Fruit fly (Drosophila melanogaster) whole organism, embryonic: Measurements from ENCODE around the gene CG14367.

Source experiments
- CG10147 ChIP-seq: fragments of 200-800 bp; sonication (Bioruptor generic); optimal IDR thresholded peaks from 2 replicates; lab custom pipeline; 2019; ENCODE audit warnings: missing biosample characterization, mild to moderate bottlenecking, missing genetic modification characterization, moderate library complexity
- CG10462 ChIP-seq: fragments of 200-800 bp; sonication (Bioruptor generic); optimal IDR thresholded peaks from 2 replicates; lab custom pipeline; 2016; ENCODE audit warnings: missing biosample characterization, missing genetic modification characterization
- CG12071 ChIP-seq: fragments of 200-800 bp; sonication (Bioruptor generic); optimal IDR thresholded peaks from 3 replicates; lab custom pipeline; 2018; ENCODE audit warnings: missing biosample characterization, mild to moderate bottlenecking, missing genetic modification characterization
- CG15269 ChIP-seq: fragments of 200-800 bp; sonication (Bioruptor generic); optimal IDR thresholded peaks from 2 replicates; lab custom pipeline; 2018; ENCODE audit warnings: missing biosample characterization, mild to moderate bottlenecking, missing genetic modification characterization, moderate library complexity
- CG15479 ChIP-seq: fragments of 200-800 bp; sonication (Bioruptor generic); optimal IDR thresholded peaks from 3 replicates; lab custom pipeline; 2019; ENCODE audit warnings: missing biosample characterization, mild to moderate bottlenecking, missing genetic modification characterization, moderate library complexity
- CG15601 ChIP-seq: fragments of 200-800 bp; sonication (Bioruptor generic); optimal IDR thresholded peaks from 3 replicates; lab custom pipeline; 2019; ENCODE audit warnings: missing biosample characterization, mild to moderate bottlenecking, missing genetic modification characterization, moderate library complexity
- CG17359 ChIP-seq: fragments of 200-800 bp; sonication (Bioruptor generic); optimal IDR thresholded peaks from 3 replicates; lab custom pipeline; 2018; ENCODE audit warnings: missing biosample characterization, mild to moderate bottlenecking, missing genetic modification characterization, moderate library complexity
- CG17361 ChIP-seq: fragments of 200-800 bp; sonication (Bioruptor generic); IDR thresholded peaks from 3 replicates; pipeline ENCODE4 v1.3.6; 2022; ENCODE audit warnings: missing biosample characterization, missing genetic modification characterization
- CG17568 ChIP-seq: fragments of 200-800 bp; sonication (Bioruptor generic); optimal IDR thresholded peaks from 2 replicates; lab custom pipeline; 2018; ENCODE audit warnings: missing biosample characterization, mild to moderate bottlenecking, missing genetic modification characterization, moderate library complexity
- CG2116 ChIP-seq: fragments of 200-800 bp; sonication (Bioruptor generic); optimal IDR thresholded peaks from 3 replicates; lab custom pipeline; 2018; ENCODE audit warnings: missing biosample characterization, mild to moderate bottlenecking, missing genetic modification characterization
- CG2202 ChIP-seq: fragments of 200-800 bp; sonication (Bioruptor generic); optimal IDR thresholded peaks from 2 replicates; lab custom pipeline; 2018; ENCODE audit warnings: missing biosample characterization, mild to moderate bottlenecking, missing genetic modification characterization
- CG34376 ChIP-seq: fragments of 200-800 bp; sonication (Bioruptor generic); optimal IDR thresholded peaks from 2 replicates; lab custom pipeline; 2018; ENCODE audit warnings: missing biosample characterization, mild to moderate bottlenecking, missing genetic modification characterization
- CG3838 ChIP-seq: fragments of 200-800 bp; sonication (Bioruptor generic); optimal IDR thresholded peaks from 3 replicates; lab custom pipeline; 2016; ENCODE audit warnings: missing biosample characterization, missing genetic modification characterization
- CG5180 ChIP-seq: fragments of 200-800 bp; sonication (Bioruptor generic); optimal IDR thresholded peaks from 3 replicates; lab custom pipeline; 2017; ENCODE audit warnings: missing biosample characterization, missing genetic modification characterization, mild to moderate bottlenecking, moderate library complexity, missing genetic modification reagents
- CG5245 ChIP-seq: fragments of 200-800 bp; sonication (Bioruptor generic); optimal IDR thresholded peaks from 3 replicates; lab custom pipeline; 2016; ENCODE audit warnings: missing biosample characterization, missing genetic modification characterization
- CG6854 ChIP-seq: fragments of 200-800 bp; sonication (Bioruptor generic); optimal IDR thresholded peaks from 3 replicates; lab custom pipeline; 2017; ENCODE audit warnings: missing biosample characterization, mild to moderate bottlenecking, missing genetic modification characterization
- CG7357 ChIP-seq: fragments of 200-800 bp; sonication (Bioruptor generic); IDR thresholded peaks from 3 replicates; pipeline ENCODE4 v1.3.6; 2022; ENCODE audit warnings: missing biosample characterization, missing genetic modification characterization
- CG7556 ChIP-seq: fragments of 200-800 bp; sonication (Bioruptor generic); optimal IDR thresholded peaks from 2 replicates; lab custom pipeline; 2017; ENCODE audit warnings: missing biosample characterization, mild to moderate bottlenecking, missing genetic modification characterization
- CG8765 ChIP-seq: fragments of 200-800 bp; sonication (Bioruptor generic); IDR thresholded peaks from 2 replicates; pipeline ENCODE4 v1.3.6; 2022; ENCODE audit warnings: missing biosample characterization, missing genetic modification characterization
- CG8944 ChIP-seq: fragments of 200-800 bp; sonication (Bioruptor generic); optimal IDR thresholded peaks from 3 replicates; lab custom pipeline; 2016; ENCODE audit warnings: missing biosample characterization, missing genetic modification characterization
- CkIIα-i1 ChIP-seq: fragments of 200-800 bp; sonication (Bioruptor generic); IDR thresholded peaks from 2 replicates; pipeline ENCODE4 v1.3.6; 2022; ENCODE audit warnings: missing biosample characterization, missing genetic modification characterization
- Dad ChIP-seq: fragments of 200-800 bp; sonication (Bioruptor generic); optimal IDR thresholded peaks from 3 replicates; lab custom pipeline; 2016; ENCODE audit warnings: missing biosample characterization, missing genetic modification characterization
- Doc3 ChIP-seq: fragments of 200-800 bp; sonication (Bioruptor generic); IDR thresholded peaks from 3 replicates; pipeline ENCODE4 v1.3.6; 2022; ENCODE audit warnings: missing biosample characterization, missing genetic modification characterization; ENCODE audit not compliant: partially characterized antibody
- H15 ChIP-seq: fragments of 200-800 bp; sonication (Bioruptor generic); IDR thresholded peaks from 3 replicates; pipeline ENCODE4 v1.3.6; 2022; ENCODE audit warnings: missing biosample characterization, missing genetic modification characterization
- HLH3B ChIP-seq: fragments of 200-800 bp; sonication (Bioruptor generic); IDR thresholded peaks from 2 replicates; pipeline ENCODE4 v1.3.6; 2022; ENCODE audit warnings: missing biosample characterization, missing genetic modification characterization
- Hey ChIP-seq: fragments of 200-800 bp; sonication (Bioruptor generic); optimal IDR thresholded peaks from 3 replicates; lab custom pipeline; 2018; ENCODE audit warnings: missing biosample characterization, mild to moderate bottlenecking, missing genetic modification characterization
- Poxn ChIP-seq: fragments of 200-800 bp; sonication (Bioruptor generic); IDR thresholded peaks from 2 replicates; pipeline ENCODE4 v1.3.6; 2022; ENCODE audit warnings: missing biosample characterization, missing genetic modification characterization
- Ssrp ChIP-seq: fragments of 200-800 bp; sonication (Bioruptor generic); optimal IDR thresholded peaks from 2 replicates; lab custom pipeline; 2018; ENCODE audit warnings: missing biosample characterization, mild to moderate bottlenecking, missing genetic modification characterization, moderate library complexity
- Trl ChIP-seq, 3 experiments: fragments of >200 bp in 2 of 3; fragments of 200-800 bp in 1 of 3; sonication (Bioruptor generic) in 1 of 3; optimal IDR thresholded peaks; 2 replicates in 1 of 3; 3 replicates in 2 of 3; lab custom pipeline; 2016 to 2017; ENCODE audit warnings: missing biosample characterization in 1 of 3, missing genetic modification characterization in 1 of 3
- Xrp1 ChIP-seq: fragments of 200-800 bp; sonication (Bioruptor generic); IDR thresholded peaks from 2 replicates; pipeline ENCODE4 v1.3.6; 2022; ENCODE audit warnings: missing biosample characterization, missing genetic modification characterization
- ara ChIP-seq: fragments of 200-800 bp; sonication (Bioruptor generic); IDR thresholded peaks from 2 replicates; pipeline ENCODE4 v1.3.6; 2022; ENCODE audit warnings: missing biosample characterization, missing genetic modification characterization
- ase ChIP-seq: fragments of 200-800 bp; sonication (Bioruptor generic); IDR thresholded peaks from 3 replicates; pipeline ENCODE4 v1.3.6; 2022; ENCODE audit warnings: missing biosample characterization, missing genetic modification characterization
- danr ChIP-seq: fragments of 200-800 bp; sonication (Bioruptor generic); IDR thresholded peaks from 2 replicates; pipeline ENCODE4 v1.3.6; 2022; ENCODE audit warnings: missing biosample characterization, missing genetic modification characterization
- disco-r ChIP-seq: fragments of 200-800 bp; sonication (Bioruptor generic); optimal IDR thresholded peaks from 2 replicates; lab custom pipeline; 2016; ENCODE audit warnings: missing biosample characterization, missing genetic modification characterization
- dm ChIP-seq: fragments of 200-800 bp; sonication (Bioruptor generic); optimal IDR thresholded peaks from 3 replicates; lab custom pipeline; 2016; ENCODE audit warnings: missing biosample characterization, missing genetic modification characterization
- fd96Cb ChIP-seq: fragments of 200-800 bp; sonication (Bioruptor generic); optimal IDR thresholded peaks from 2 replicates; lab custom pipeline; 2018; ENCODE audit warnings: missing biosample characterization, mild to moderate bottlenecking, missing genetic modification characterization, moderate library complexity
- fru ChIP-seq: fragments of >200 bp; optimal IDR thresholded peaks from 2 replicates; lab custom pipeline; 2017
- hb ChIP-seq: fragments of 200-800 bp; sonication (Bioruptor generic); IDR thresholded peaks from 3 replicates; pipeline ENCODE4 v1.3.6; 2022; ENCODE audit warnings: missing biosample characterization, missing genetic modification characterization; ENCODE audit not compliant: partially characterized antibody
- lilli ChIP-seq: fragments of 200-800 bp; sonication (Bioruptor generic); optimal IDR thresholded peaks from 3 replicates; lab custom pipeline; 2016; ENCODE audit warnings: missing biosample characterization, missing genetic modification characterization
- lola ChIP-seq, 3 experiments: fragments of >200 bp in 2 of 3; fragments of 200-800 bp in 1 of 3; sonication (Bioruptor generic) in 1 of 3; optimal IDR thresholded peaks; 2 replicates each; lab custom pipeline; 2017 to 2019; ENCODE audit warnings: missing biosample characterization in 3 of 3, missing genetic modification characterization in 3 of 3, mild to moderate bottlenecking in 1 of 3, moderate library complexity in 1 of 3
- mam ChIP-seq: fragments of 200-800 bp; sonication (Bioruptor generic); optimal IDR thresholded peaks from 3 replicates; lab custom pipeline; 2016; ENCODE audit warnings: missing biosample characterization, missing genetic modification characterization
- mld ChIP-seq: fragments of 200-800 bp; sonication (Bioruptor generic); IDR thresholded peaks from 3 replicates; pipeline ENCODE4 v1.3.6; 2022; ENCODE audit warnings: missing biosample characterization, missing genetic modification characterization; ENCODE audit not compliant: partially characterized antibody
- oc ChIP-seq: fragments of 200-800 bp; sonication (Bioruptor generic); optimal IDR thresholded peaks from 2 replicates; lab custom pipeline; 2018; ENCODE audit warnings: missing biosample characterization, mild to moderate bottlenecking, missing genetic modification characterization, moderate library complexity
- otp ChIP-seq: fragments of 200-800 bp; sonication (Bioruptor generic); IDR thresholded peaks from 3 replicates; pipeline ENCODE4, ENCODE4 v1.3.6; 2022; ENCODE audit warnings: missing biosample characterization, missing genetic modification characterization
- slou ChIP-seq: fragments of 200-800 bp; sonication (Bioruptor generic); optimal IDR thresholded peaks from 3 replicates; lab custom pipeline; 2016; ENCODE audit warnings: missing biosample characterization, missing genetic modification characterization
- tna ChIP-seq: fragments of 200-800 bp; sonication (Bioruptor generic); IDR thresholded peaks from 2 replicates; pipeline ENCODE4 v1.3.6; 2022; ENCODE audit warnings: missing biosample characterization, missing genetic modification characterization; ENCODE audit not compliant: partially characterized antibody
- tx ChIP-seq: fragments of 200-800 bp; sonication (Bioruptor generic); optimal IDR thresholded peaks from 2 replicates; lab custom pipeline; 2016; ENCODE audit warnings: missing biosample characterization, missing genetic modification characterization
- zf30C ChIP-seq: fragments of 200-800 bp; sonication (Bioruptor generic); optimal IDR thresholded peaks from 3 replicates; lab custom pipeline; 2018; ENCODE audit warnings: missing biosample characterization, mild to moderate bottlenecking, missing genetic modification characterization

Gene CG14367

dm6 chr3R:13676137-13677086 is 17.4 kb upstream of the CG14367 start, which contains the start of the genes Lkb1 and CG9588 (continued):
- TF ChIP-seq CG3838 (GFP tag; lab: Kevin White, UChicago), result peak; percentile 1
- peak; percentile 59 for TF ChIP-seq CG17359 (tag; lab: Kevin White, UChicago)
- no peak for TF ChIP-seq slou
- peak; percentile 41 for TF ChIP-seq CG2116
- no peak for TF ChIP-seq CG10147 (GFP tag; lab: Kevin White, UChicago)
- TF ChIP-seq otp (GFP tag; lab: Robert Waterston, UW), result peak; percentile 77
- TF ChIP-seq CG10462 (GFP tag; lab: Kevin White, UChicago), result no peak
- TF ChIP-seq CG15601, result no peak
- TF ChIP-seq CG7357, result peak; percentile 72; the same call in 1 of the 3 replicates
- peak; percentile 68 for TF ChIP-seq HLH3B (GFP tag; lab: Robert Waterston, UW)
- peak; percentile 66 for TF ChIP-seq CG8765 (GFP tag; lab: Robert Waterston, UW)
- TF ChIP-seq CG12071 (GFP tag; lab: Kevin White, UChicago), result no peak
- TF ChIP-seq tx, result peak; percentile 1
- TF ChIP-seq ara (GFP tag; lab: Robert Waterston, UW), result peak; percentile 80
- no peak for TF ChIP-seq CG15479 (GFP tag; lab: Kevin White, UChicago)
- TF ChIP-seq Ssrp (tag; lab: Kevin White, UChicago), result no peak
- peak; percentile 4 for TF ChIP-seq CG8944 (GFP tag; lab: Kevin White, UChicago)
- TF ChIP-seq CG5180 (GFP tag; lab: Kevin White, UChicago), result no peak
- no peak for TF ChIP-seq zf30C (GFP tag; lab: Kevin White, UChicago)
- TF ChIP-seq CG15269 (tag; lab: Kevin White, UChicago), result no peak
- peak in 1 of 3 experiments; percentile 20 for TF ChIP-seq lola (GFP tag; optimal IDR thresholded peaks at IDR 0.05; lab: Kevin White, UChicago)
- no peak for TF ChIP-seq tna (GFP tag; lab: Robert Waterston, UW)
- TF ChIP-seq CG2202 (tag; lab: Kevin White, UChicago), result no peak
- TF ChIP-seq CG6854 (GFP tag; lab: Kevin White, UChicago), result no peak
- peak; percentile 8 for TF ChIP-seq disco-r (GFP tag; lab: Kevin White, UChicago)
- no peak for TF ChIP-seq CG34376 (GFP tag; lab: Kevin White, UChicago)
- peak; percentile 33; the same call in 1 of the 3 replicates for TF ChIP-seq CG17361
- TF ChIP-seq dm (GFP tag; lab: Kevin White, UChicago), result peak; percentile 13
- TF ChIP-seq fd96Cb (tag; lab: Kevin White, UChicago), result peak; percentile 61
- TF ChIP-seq Dad (GFP tag; lab: Kevin White, UChicago), result peak; percentile 8
- peak; percentile 71 for TF ChIP-seq lilli (GFP tag; lab: Kevin White, UChicago)
- TF ChIP-seq Poxn (GFP tag; lab: Robert Waterston, UW), result no peak
- peak; percentile 84 for TF ChIP-seq Xrp1 (GFP tag; lab: Robert Waterston, UW)
- TF ChIP-seq oc, result no peak
- TF ChIP-seq mld (GFP tag; lab: Robert Waterston, UW), result no peak
- TF ChIP-seq Hey (tag; lab: Kevin White, UChicago), result no peak
- TF ChIP-seq Trl (optimal IDR thresholded peaks at IDR 0.05; lab: Kevin White, UChicago), result no peak
- TF ChIP-seq Trl (GFP tag; optimal IDR thresholded peaks at IDR 0.05; lab: Kevin White, UChicago), result peak; percentile 3
- TF ChIP-seq mam (GFP tag; lab: Kevin White, UChicago), result peak; percentile 35
- TF ChIP-seq Doc3 (GFP tag; lab: Robert Waterston, UW), result no peak
- no peak for TF ChIP-seq fru
- TF ChIP-seq CG17568 (GFP tag; lab: Kevin White, UChicago), result no peak
- TF ChIP-seq ase (GFP tag; lab: Robert Waterston, UW), result peak; percentile 84
- TF ChIP-seq danr (GFP tag; lab: Robert Waterston, UW), result no peak
- no peak for TF ChIP-seq CG5245 (GFP tag; lab: Kevin White, UChicago)
- peak; percentile 28 for TF ChIP-seq CG7556 (GFP tag; lab: Kevin White, UChicago)
- TF ChIP-seq H15 (GFP tag; lab: Robert Waterston, UW), result peak; percentile 70
- TF ChIP-seq CkIIα-i1 (GFP tag; lab: Robert Waterston, UW), result peak; percentile 48; the same call in 1 of the 2 replicates
- TF ChIP-seq hb, result no peak
